Fruit fly (Drosophila melanogaster): ENCODE measurements around the gene Gycbeta100B.

dm6 chr3R:31210630-31211029 is 76.4 kb downstream of the Gycbeta100B start, which contains the start of gene chp:
- no peak for TF ChIP-seq D1 (tag; optimal IDR thresholded peaks at IDR 0.05)
- TF ChIP-seq gl (tag; optimal IDR thresholded peaks at IDR 0.05): no peak
- TF ChIP-seq CG17806 (tag; optimal IDR thresholded peaks at IDR 0.05): no peak
- TF ChIP-seq CG32121 (GFP tag; IDR thresholded peaks at IDR 0.05): no peak

Data from whole organism, pupa.